Worm (Caenorhabditis elegans): ENCODE measurements around the gene Y42H9AR.1.

Gene Y42H9AR.1

DNA sequence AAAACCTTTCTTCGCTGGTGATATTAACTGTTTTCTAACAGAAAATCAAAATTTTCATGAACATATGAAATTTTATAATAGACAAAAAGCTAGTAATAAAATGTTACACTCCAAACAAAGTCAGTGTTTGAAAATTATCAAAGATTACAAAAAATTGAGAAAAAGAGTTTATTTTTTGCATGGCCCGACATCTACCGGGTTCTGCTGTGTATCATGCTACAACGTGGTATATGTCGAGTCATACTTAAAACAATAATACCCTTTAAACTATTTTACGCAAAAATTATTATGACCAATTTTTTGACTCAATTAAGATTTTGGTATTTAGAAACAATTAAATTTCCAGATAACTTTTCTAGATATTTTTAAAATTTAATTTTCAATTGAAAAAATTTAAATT lies 37.7 kb upstream of the Y42H9AR.1 start:
- TF ChIP-seq rnt-1 (tag; optimal IDR thresholded peaks at IDR 0.05) (no peak), lim-6 (tag; optimal IDR thresholded peaks at IDR 0.05) (no peak), ceh-31 (tag; optimal IDR thresholded peaks at IDR 0.05) (no peak), elt-2 (tag; optimal IDR thresholded peaks at IDR 0.05) (no peak), lin-11 (tag; optimal IDR thresholded peaks at IDR 0.05) (no peak), gmeb-2 (tag; optimal IDR thresholded peaks at IDR 0.05) (no peak), ceh-24 (tag; optimal IDR thresholded peaks at IDR 0.05) (no peak)

DNA sequence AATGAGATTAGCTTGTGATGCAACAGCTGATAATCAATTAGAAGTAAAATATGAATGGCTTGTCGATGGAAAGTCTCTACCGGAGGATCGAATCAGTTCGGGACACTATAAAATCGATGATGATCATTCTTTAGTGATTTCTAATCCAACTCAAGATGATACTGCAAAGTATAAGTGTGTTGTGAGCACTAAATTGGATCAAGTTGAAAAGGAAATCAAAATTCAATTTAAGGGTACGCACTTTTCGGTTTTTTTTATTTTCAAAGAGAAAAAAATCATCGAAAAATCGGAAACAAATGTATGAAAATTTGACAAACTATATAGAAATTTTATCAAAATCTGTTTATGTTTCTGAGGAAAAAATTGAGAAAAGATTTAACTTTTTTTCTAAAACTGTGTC lies 36.7 kb upstream of the Y42H9AR.1 start:
- TF ChIP-seq ceh-2 (tag; optimal IDR thresholded peaks at IDR 0.05): no peak
- TF ChIP-seq ceh-22 (tag; optimal IDR thresholded peaks at IDR 0.05): no peak
- TF ChIP-seq hlh-30 (tag; optimal IDR thresholded peaks at IDR 0.05; ENCODE audit: insufficient read depth): no peak
- TF ChIP-seq unc-3 (GFP tag; conservative IDR thresholded peaks at IDR 0.05): no peak
- TF ChIP-seq unc-3 (tag; optimal IDR thresholded peaks at IDR 0.05): no peak
- no peak for TF ChIP-seq unc-86 (tag; optimal IDR thresholded peaks at IDR 0.05)
- no peak for TF ChIP-seq ceh-34 (tag; optimal IDR thresholded peaks at IDR 0.05)
- no peak for TF ChIP-seq dve-1 (tag; optimal IDR thresholded peaks at IDR 0.05)
- no peak for TF ChIP-seq pros-1 (tag; optimal IDR thresholded peaks at IDR 0.05)
- no peak for TF ChIP-seq Y22D7AL.16 (tag; optimal IDR thresholded peaks at IDR 0.05)
- no peak for TF ChIP-seq fax-1 (tag; optimal IDR thresholded peaks at IDR 0.05)
- no peak for TF ChIP-seq ztf-16 (tag; optimal IDR thresholded peaks at IDR 0.05)
- TF ChIP-seq hlh-6 (tag; optimal IDR thresholded peaks at IDR 0.05): no peak

ce11 chrIV:8080166-8080565 lies 33.0 kb upstream of the Y42H9AR.1 start:
- TF ChIP-seq elt-4 (tag; optimal IDR thresholded peaks at IDR 0.05) (peak; percentile 13), pha-4 (tag; optimal IDR thresholded peaks at IDR 0.05) (no peak), C08G9.2 (tag; optimal IDR thresholded peaks at IDR 0.05) (no peak), ceh-31 (tag; optimal IDR thresholded peaks at IDR 0.05) (no peak), ceh-34 (tag; optimal IDR thresholded peaks at IDR 0.05) (no peak), Y22D7AL.16 (tag; optimal IDR thresholded peaks at IDR 0.05) (no peak)

- TF ChIP-seq ets-4 (tag; optimal IDR thresholded peaks at IDR 0.05): no peak
- peak; percentile 62 for TF ChIP-seq unc-42 (tag; optimal IDR thresholded peaks at IDR 0.05)
- TF ChIP-seq ceh-2 (tag; optimal IDR thresholded peaks at IDR 0.05): no peak
- no peak for TF ChIP-seq pha-2 (tag; optimal IDR thresholded peaks at IDR 0.05)
- TF ChIP-seq ahr-1 (tag; optimal IDR thresholded peaks at IDR 0.05): no peak
- no peak for TF ChIP-seq npax-4 (tag; optimal IDR thresholded peaks at IDR 0.05)
Measured at ce11 chrIV:8080782-8081181, 32.4 kb upstream of the Y42H9AR.1 start.

DNA sequence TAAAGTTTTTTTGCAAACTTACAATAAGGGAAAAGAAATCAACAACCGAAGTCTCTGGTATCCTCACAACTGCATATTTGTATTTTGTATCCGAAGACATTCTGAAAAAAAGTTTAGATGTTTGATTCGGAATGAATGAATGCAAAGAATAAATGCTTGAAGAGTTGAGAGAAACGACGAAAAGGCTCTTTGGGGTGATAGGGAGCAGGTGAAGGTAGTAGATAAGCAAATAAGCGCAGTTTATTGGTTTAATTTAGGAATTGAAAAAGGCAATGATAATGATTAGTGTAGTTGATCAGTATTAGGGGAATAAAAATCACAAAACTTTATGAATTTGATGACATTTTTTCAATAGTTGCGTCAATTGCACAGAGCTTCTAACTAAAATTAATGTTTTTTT lies 26.6 kb upstream of the Y42H9AR.1 start, which contains the start of gene nsy-7:
Gene nsy-7 (minus strand): TSS at position 101 of the 400 bp plus-strand sequence.
- TF ChIP-seq ceh-24 (tag; optimal IDR thresholded peaks at IDR 0.05) (no peak), che-1 (tag; optimal IDR thresholded peaks at IDR 0.05) (no peak), hlh-15 (tag; optimal IDR thresholded peaks at IDR 0.05) (no peak), ceh-45 (GFP tag; IDR thresholded peaks at IDR 0.05) (no peak)

DNA sequence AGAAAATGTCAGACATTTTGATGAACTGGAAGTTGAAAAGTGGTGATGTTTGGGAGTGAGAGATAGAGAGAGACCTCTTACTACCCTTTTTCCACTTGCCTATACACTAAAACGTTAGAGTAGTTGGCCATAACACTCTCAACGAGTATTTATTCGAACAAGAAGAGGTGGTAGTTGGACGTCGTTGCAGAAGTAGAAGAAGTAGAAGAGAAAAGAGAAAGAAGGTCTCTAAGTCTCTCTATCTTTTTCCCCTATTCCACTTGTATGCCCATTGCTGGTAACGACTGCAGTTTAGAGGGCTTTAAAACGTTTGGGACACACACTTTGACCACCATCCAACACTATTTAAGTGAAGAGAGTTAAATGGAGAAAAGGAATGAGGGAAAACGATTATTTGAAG lies 21.7 kb upstream of the Y42H9AR.1 start:
- TF ChIP-seq fax-1 (tag; optimal IDR thresholded peaks at IDR 0.05) (no peak), pha-2 (tag; optimal IDR thresholded peaks at IDR 0.05) (no peak), odd-2 (tag; optimal IDR thresholded peaks at IDR 0.05) (no peak), fkh-10 (GFP tag; optimal IDR thresholded peaks at IDR 0.05) (no peak), nfya-1 (tag; optimal IDR thresholded peaks at IDR 0.05) (no peak), ztf-16 (tag; optimal IDR thresholded peaks at IDR 0.05) (no peak)

Data from whole organism, late embryonic.